Fruit fly (Drosophila melanogaster) Kc167 (cell line): ENCODE results near the gene CAH9.

Experiments
- Myc ChIP-seq: fragments of >200 bp; optimal IDR thresholded peaks from 2 replicates; lab custom pipeline; 2017; ENCODE audit warnings: missing external identifiers
- h ChIP-seq: fragments of >200 bp; optimal IDR thresholded peaks from 3 replicates; lab custom pipeline; 2018; ENCODE audit warnings: missing external identifiers
- psq ChIP-seq: fragments of >200 bp; optimal IDR thresholded peaks from 2 replicates; lab custom pipeline; 2017; ENCODE audit warnings: missing external identifiers
- ttk ChIP-seq: sonication (Bioruptor generic); optimal IDR thresholded peaks from 2 replicates; lab custom pipeline; 2017; ENCODE audit warnings: missing external identifiers

dm6 chr3R:27091106-27091505 is 14.9 kb downstream of the CAH9 start, which contains the start of gene Cpr97Eb:
- no peak for TF ChIP-seq psq (lab: Kevin White, UChicago)
- no peak for TF ChIP-seq h
- TF ChIP-seq Myc = no peak
- no peak for TF ChIP-seq ttk (lab: Kevin White, UChicago)
